Worm (Caenorhabditis elegans) whole organism, young adult: ENCODE measurements around the gene W04B5.3.

Experiments
- C06A6.2 ChIP-seq: fragments of 200-800 bp; sonication (Bioruptor generic); conservative IDR thresholded peaks from 2 replicates; pipeline ENCODE4 v1.3.6; 2022; ENCODE audit warnings: missing genetic modification characterization, missing compliant biosample characterization
- F33H1.4 ChIP-seq: fragments of 200-800 bp; sonication (Bioruptor generic); IDR thresholded peaks from 2 replicates; pipeline ENCODE4 v1.3.6; 2022; ENCODE audit warnings: missing genetic modification reagents, missing genetic modification characterization, missing compliant biosample characterization
- F39B2.1 ChIP-seq: fragments of 200-800 bp; sonication (Bioruptor generic); IDR thresholded peaks from 2 replicates; pipeline ENCODE4 v1.3.6; 2022; ENCODE audit warnings: missing genetic modification reagents, missing genetic modification characterization, missing compliant biosample characterization
- F57A8.1 ChIP-seq: fragments of 200-800 bp; sonication (Bioruptor generic); optimal IDR thresholded peaks from 2 replicates; lab custom pipeline; 2018; ENCODE audit warnings: mild to moderate bottlenecking, missing genetic modification characterization, moderate library complexity, missing compliant biosample characterization
- aptf-2 ChIP-seq: fragments of 200-800 bp; sonication (Bioruptor generic); conservative IDR thresholded peaks from 2 replicates; pipeline ENCODE4 v1.3.6; 2022; ENCODE audit warnings: missing genetic modification reagents, missing genetic modification characterization, missing compliant biosample characterization
- athp-1 ChIP-seq: sonication (generic microtip); optimal IDR thresholded peaks from 2 replicates; lab custom pipeline; 2017; ENCODE audit warnings: mild to moderate bottlenecking, missing genetic modification characterization, missing compliant biosample characterization
- attf-3 ChIP-seq: fragments of 200-800 bp; sonication (Bioruptor generic); conservative IDR thresholded peaks from 2 replicates; pipeline ENCODE4 v1.3.6; 2022; ENCODE audit warnings: missing genetic modification reagents, missing genetic modification characterization, missing compliant biosample characterization
- attf-5 ChIP-seq: fragments of 200-800 bp; sonication (Bioruptor generic); optimal IDR thresholded peaks from 2 replicates; lab custom pipeline; 2018; ENCODE audit warnings: mild to moderate bottlenecking, missing genetic modification characterization, missing compliant biosample characterization
- bed-2 ChIP-seq: fragments of 200-800 bp; sonication (Bioruptor generic); IDR thresholded peaks from 2 replicates; pipeline ENCODE4 v1.3.6; 2022; ENCODE audit warnings: missing genetic modification reagents, missing genetic modification characterization, missing compliant biosample characterization
- cebp-1 ChIP-seq, 2 experiments: fragments of 200-800 bp in 1 of 2; sonication (Bioruptor generic) in 1 of 2; sonication (generic microtip) in 1 of 2; IDR thresholded peaks in 1 of 2; optimal IDR thresholded peaks in 1 of 2; 2 replicates each; pipeline versions ENCODE4 v1.3.6 to Lab custom; 2017 to 2022; ENCODE audit warnings: missing compliant biosample characterization in 2 of 2, missing genetic modification characterization in 2 of 2, mild to moderate bottlenecking in 1 of 2, missing genetic modification reagents in 1 of 2, moderate library complexity in 1 of 2
- dox-1 ChIP-seq: fragments of 200-800 bp; sonication (Bioruptor generic); IDR thresholded peaks from 2 replicates; pipeline ENCODE4 v1.3.6; 2022; ENCODE audit warnings: missing genetic modification reagents, missing genetic modification characterization, missing compliant biosample characterization
- dpl-1 ChIP-seq: fragments of 150-350 bp; optimal IDR thresholded peaks from 2 replicates; lab custom pipeline; 2014; ENCODE audit warnings: missing biosample characterization, missing genetic modification reagents, missing genetic modification characterization
- efl-1 ChIP-seq: fragments of 150-350 bp; optimal IDR thresholded peaks from 2 replicates; lab custom pipeline; 2014; ENCODE audit warnings: missing biosample characterization, missing genetic modification reagents, missing genetic modification characterization
- ekl-4 ChIP-seq: fragments of 200-800 bp; sonication (Bioruptor generic); IDR thresholded peaks from 2 replicates; pipeline ENCODE4 v1.3.6; 2022; ENCODE audit warnings: missing genetic modification reagents, missing genetic modification characterization, missing compliant biosample characterization
- gei-17 ChIP-seq: fragments of 200-800 bp; sonication (Bioruptor generic); optimal IDR thresholded peaks from 2 replicates; lab custom pipeline; 2018; ENCODE audit warnings: mild to moderate bottlenecking, missing genetic modification characterization, missing compliant biosample characterization
- hlh-12 ChIP-seq: sonication (generic microtip); optimal IDR thresholded peaks from 2 replicates; lab custom pipeline; 2016; ENCODE audit warnings: missing genetic modification characterization, missing compliant biosample characterization
- hlh-26 ChIP-seq: fragments of 200-800 bp; sonication (Bioruptor generic); conservative IDR thresholded peaks from 2 replicates; pipeline ENCODE4 v1.3.6; 2022; ENCODE audit warnings: missing genetic modification reagents, missing genetic modification characterization, missing compliant biosample characterization
- hsf-1 ChIP-seq: fragments of 200-800 bp; sonication (Bioruptor generic); IDR thresholded peaks from 2 replicates; pipeline ENCODE4 v1.3.6; 2022; ENCODE audit warnings: missing genetic modification reagents, missing genetic modification characterization, missing compliant biosample characterization
- lag-1 ChIP-seq: fragments of 200-800 bp; sonication (Bioruptor generic); IDR thresholded peaks from 2 replicates; pipeline ENCODE4 v1.3.6; 2022; ENCODE audit warnings: missing genetic modification reagents, missing genetic modification characterization, missing compliant biosample characterization
- let-607 ChIP-seq, 2 experiments: fragments of 200-800 bp in 1 of 2; sonication (Bioruptor generic) in 1 of 2; sonication (generic microtip) in 1 of 2; optimal IDR thresholded peaks; 2 replicates each; lab custom pipeline; 2016 to 2018; ENCODE audit warnings: mild to moderate bottlenecking in 2 of 2, missing compliant biosample characterization in 2 of 2, missing genetic modification characterization in 2 of 2, moderate library complexity in 2 of 2, missing genotype in 1 of 2
- lin-35 ChIP-seq, 3 experiments: fragments of 150-350 bp in 2 of 3; sonication (generic microtip) in 1 of 3; optimal IDR thresholded peaks; 2 replicates each; lab custom pipeline; 2014 to 2018; ENCODE audit warnings: missing biosample characterization in 3 of 3, missing genetic modification characterization in 3 of 3, missing genetic modification reagents in 3 of 3
- lin-40 ChIP-seq: sonication (generic microtip); optimal IDR thresholded peaks from 2 replicates; lab custom pipeline; 2016; ENCODE audit warnings: missing genetic modification characterization, mild to moderate bottlenecking, missing compliant biosample characterization, missing genotype, missing genetic modification reagents
- lin-54 ChIP-seq: fragments of 200-800 bp; sonication (Bioruptor generic); optimal IDR thresholded peaks from 2 replicates; lab custom pipeline; 2018; ENCODE audit warnings: mild to moderate bottlenecking, missing genetic modification characterization, missing compliant biosample characterization
- lsl-1 ChIP-seq: fragments of 200-800 bp; sonication (Bioruptor generic); optimal IDR thresholded peaks from 2 replicates; lab custom pipeline; 2018; ENCODE audit warnings: mild to moderate bottlenecking, missing genetic modification characterization, moderate library complexity, missing compliant biosample characterization
- madf-10 ChIP-seq: sonication (generic microtip); optimal IDR thresholded peaks from 2 replicates; lab custom pipeline; 2016; ENCODE audit warnings: mild to moderate bottlenecking, missing genetic modification characterization, missing compliant biosample characterization
- madf-3 ChIP-seq: fragments of 200-800 bp; sonication (Bioruptor generic); IDR thresholded peaks from 2 replicates; pipeline ENCODE4 v1.3.6; 2022; ENCODE audit warnings: missing genetic modification reagents, missing genetic modification characterization, missing compliant biosample characterization
- madf-6 ChIP-seq: fragments of 200-800 bp; sonication (Bioruptor generic); IDR thresholded peaks from 2 replicates; pipeline ENCODE4 v1.3.6; 2022; ENCODE audit warnings: missing genetic modification reagents, missing genetic modification characterization, missing compliant biosample characterization
- mcd-1 ChIP-seq: fragments of 200-800 bp; sonication (Bioruptor generic); IDR thresholded peaks from 2 replicates; pipeline ENCODE4 v1.3.6; 2022; ENCODE audit warnings: missing genetic modification reagents, missing genetic modification characterization, missing compliant biosample characterization
- mel-28 ChIP-seq: sonication (generic microtip); optimal IDR thresholded peaks from 2 replicates; lab custom pipeline; 2016; ENCODE audit warnings: borderline replicate concordance, mild to moderate bottlenecking, missing genetic modification characterization, missing compliant biosample characterization
- mes-4 ChIP-seq: sonication (generic microtip); optimal IDR thresholded peaks from 2 replicates; lab custom pipeline; 2016; ENCODE audit warnings: missing genotype, missing genetic modification characterization, missing compliant biosample characterization
- nfya-1 ChIP-seq: sonication (generic microtip); optimal IDR thresholded peaks from 2 replicates; lab custom pipeline; 2017; ENCODE audit warnings: antibody characterized with exemption, missing compliant biosample characterization, missing genetic modification characterization, borderline replicate concordance; ENCODE audit not compliant: insufficient read depth
- nhr-120 ChIP-seq: fragments of 200-800 bp; sonication (Bioruptor generic); IDR thresholded peaks from 2 replicates; pipeline ENCODE4 v1.3.6; 2022; ENCODE audit warnings: missing genetic modification characterization, missing compliant biosample characterization
- nhr-80 ChIP-seq: sonication (generic microtip); optimal IDR thresholded peaks from 2 replicates; lab custom pipeline; 2016; ENCODE audit warnings: missing genetic modification characterization, missing compliant biosample characterization
- pbrm-1 ChIP-seq: fragments of 200-800 bp; sonication (Bioruptor generic); IDR thresholded peaks from 2 replicates; pipeline ENCODE4 v1.3.6; 2022; ENCODE audit warnings: missing genetic modification reagents, missing genetic modification characterization, missing compliant biosample characterization
- rcor-1 ChIP-seq: fragments of 200-800 bp; sonication (Bioruptor generic); IDR thresholded peaks from 2 replicates; pipeline ENCODE4 v1.3.6; 2022; ENCODE audit warnings: missing genetic modification reagents, missing genetic modification characterization, missing compliant biosample characterization
- snpc-4 ChIP-seq, 5 experiments: fragments of 150-350 bp in 1 of 5; sonication (generic microtip) in 4 of 5; optimal IDR thresholded peaks; 2 replicates each; lab custom pipeline; 2014 to 2018; ENCODE audit warnings: missing genetic modification characterization in 5 of 5, missing biosample characterization in 3 of 5, antibody characterized with exemption in 2 of 5, mild to moderate bottlenecking in 2 of 5, missing compliant biosample characterization in 2 of 5, missing genotype in 2 of 5, moderate library complexity in 2 of 5, missing genetic modification reagents in 1 of 5
- somi-1 ChIP-seq: fragments of 200-800 bp; sonication (Bioruptor generic); optimal IDR thresholded peaks from 2 replicates; lab custom pipeline; 2018; ENCODE audit warnings: mild to moderate bottlenecking, missing genetic modification characterization, missing compliant biosample characterization
- tbp1 ChIP-seq: fragments of 200-800 bp; sonication (Bioruptor generic); optimal IDR thresholded peaks from 2 replicates; lab custom pipeline; 2018; ENCODE audit warnings: mild to moderate bottlenecking, missing genetic modification characterization, missing compliant biosample characterization
- tlf-1 ChIP-seq: fragments of 200-800 bp; sonication (Bioruptor generic); optimal IDR thresholded peaks from 2 replicates; lab custom pipeline; 2018; ENCODE audit warnings: mild to moderate bottlenecking, missing genetic modification characterization, missing compliant biosample characterization
- unc-130 ChIP-seq: sonication (generic microtip); optimal IDR thresholded peaks from 2 replicates; lab custom pipeline; 2016; ENCODE audit warnings: missing genetic modification reagents, missing genetic modification characterization, missing compliant biosample characterization
- unc-62 ChIP-seq: fragments of 150-350 bp; optimal IDR thresholded peaks from 2 replicates; lab custom pipeline; 2014; ENCODE audit warnings: missing biosample characterization, missing genetic modification reagents, missing genetic modification characterization
- ztf-25 ChIP-seq: fragments of 200-800 bp; sonication (Bioruptor generic); IDR thresholded peaks from 2 replicates; pipeline ENCODE4 v1.3.6; 2022; ENCODE audit warnings: missing genetic modification reagents, missing genetic modification characterization, missing compliant biosample characterization

W04B5.3 gene

ce11 chrIII:2418159-2418658 is at the start of gene W04B5.3, which contains the start of gene W04B5.5:
Gene W04B5.3 (plus strand): TSS chrIII:2418514.
Gene W04B5.5 (minus strand): TSS chrIII:2418209.
- TF ChIP-seq F39B2.1 (GFP tag; lab: Robert Waterston, UW) (no peak), dpl-1 (peak; percentile 80), lin-54 (GFP tag; lab: Kevin White, UChicago) (peak; percentile 94), ztf-25 (GFP tag; lab: Robert Waterston, UW) (no peak), tlf-1 (peak; percentile 19), tbp1 (peak; percentile 31), lin-35 (GFP tag; optimal IDR thresholded peaks at IDR 0.05; lab: Kevin White, UChicago) (peak in 2 of 3 experiments; percentile 68 to 82), snpc-4 (GFP tag; optimal IDR thresholded peaks at IDR 0.05; lab: Kevin White, UChicago) (no peak), snpc-4 (tag; optimal IDR thresholded peaks at IDR 0.05; lab: Kevin White, UChicago) (peak in 1 of 4 experiments; percentile 0), madf-6 (GFP tag; lab: Robert Waterston, UW) (peak; percentile 68), cebp-1 (GFP tag; IDR thresholded peaks at IDR 0.05; lab: Robert Waterston, UW) (0 out of 2 replicates have a peak, but pooled peaks have one; percentile 24), cebp-1 (tag; optimal IDR thresholded peaks at IDR 0.05; lab: Kevin White, UChicago) (peak; percentile 61), pbrm-1 (GFP tag; lab: Robert Waterston, UW) (peak; percentile 60; the same call in 1 of the 2 replicates), mel-28 (tag; lab: Kevin White, UChicago) (no peak), hsf-1 (GFP tag; lab: Robert Waterston, UW) (peak; percentile 38; the same call in 1 of the 2 replicates), lag-1 (GFP tag; lab: Robert Waterston, UW) (no peak), mcd-1 (GFP tag; lab: Robert Waterston, UW) (peak; percentile 73), dox-1 (peak; percentile 41; the same call in 1 of the 2 replicates), let-607 (tag; optimal IDR thresholded peaks at IDR 0.05; lab: Kevin White, UChicago) (peak in 1 of 2 experiments; percentile 26), lsl-1 (peak; percentile 37), rcor-1 (GFP tag; lab: Robert Waterston, UW) (0 out of 2 replicates have a peak, but pooled peaks have one; percentile 12), lin-40 (tag; lab: Kevin White, UChicago) (peak; percentile 34), nhr-80 (tag; lab: Kevin White, UChicago) (peak; percentile 29), F33H1.4 (GFP tag; lab: Robert Waterston, UW) (peak; percentile 52), nhr-120 (GFP tag; lab: Robert Waterston, UW) (no peak), efl-1 (GFP tag; lab: Kevin White, UChicago) (peak; percentile 82), mes-4 (tag; lab: Kevin White, UChicago) (no peak), attf-5 (peak; percentile 25), unc-62 (GFP tag; lab: Kevin White, UChicago) (peak; percentile 32)

DNA sequence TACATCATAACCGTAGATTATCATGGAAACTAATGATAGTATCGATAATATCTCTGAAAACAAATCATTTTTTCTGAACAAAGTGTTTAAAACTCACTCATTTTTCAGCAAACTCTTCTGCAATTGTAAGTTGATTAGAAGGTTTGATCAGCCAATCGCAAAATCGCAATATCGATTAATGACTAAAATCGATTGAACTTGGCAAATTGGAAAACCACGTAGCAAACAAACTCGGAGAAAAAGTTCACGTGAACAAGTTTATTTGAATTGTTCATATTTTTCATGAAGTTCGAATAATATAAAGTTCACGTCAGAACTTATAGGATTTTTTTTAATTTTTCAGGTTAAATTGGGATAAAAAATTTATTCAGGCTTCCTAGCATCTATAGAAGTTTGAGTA is 46.5 kb upstream of the W04B5.3 start, which contains the start of gene H04J21.1:
H04J21.1 (minus strand) TSS at position 101 of the 400 bp plus-strand sequence.
- TF ChIP-seq nfya-1 (no peak), aptf-2 (GFP tag; lab: Robert Waterston, UW) (no peak), bed-2 (no peak), somi-1 (GFP tag; lab: Kevin White, UChicago) (no peak), unc-130 (GFP tag; lab: Kevin White, UChicago) (no peak), cebp-1 (GFP tag; IDR thresholded peaks at IDR 0.05; lab: Robert Waterston, UW) (no peak), cebp-1 (tag; optimal IDR thresholded peaks at IDR 0.05; lab: Kevin White, UChicago) (no peak)
- TF ChIP-seq, all 124 proteins: peak for 0

ce11 chrIII:2375918-2376317 is 42.4 kb upstream of the W04B5.3 start, which contains the start of gene H14E04.2:
Gene H14E04.2 (plus strand): TSS chrIII:2376193.
- TF ChIP-seq unc-62 (GFP tag; lab: Kevin White, UChicago) (no peak), ekl-4 (no peak), F57A8.1 (GFP tag; lab: Kevin White, UChicago) (no peak), snpc-4 (GFP tag; optimal IDR thresholded peaks at IDR 0.05; lab: Kevin White, UChicago) (no peak), snpc-4 (tag; optimal IDR thresholded peaks at IDR 0.05; lab: Kevin White, UChicago) (peak in 1 of 4 experiments; percentile 53), C06A6.2 (GFP tag; lab: Robert Waterston, UW) (0 out of 2 replicates have a peak, but pooled peaks have one; percentile 14), attf-3 (GFP tag; lab: Robert Waterston, UW) (peak; percentile 97), lin-54 (GFP tag; lab: Kevin White, UChicago) (peak; percentile 90), madf-10 (tag; lab: Kevin White, UChicago) (no peak), mcd-1 (GFP tag; lab: Robert Waterston, UW) (peak; percentile 76), hlh-12 (tag; lab: Kevin White, UChicago) (no peak), dpl-1 (peak; percentile 78), hlh-26 (GFP tag; lab: Robert Waterston, UW) (no peak), athp-1 (tag; lab: Kevin White, UChicago) (no peak), let-607 (tag; optimal IDR thresholded peaks at IDR 0.05; lab: Kevin White, UChicago) (no peak), madf-6 (GFP tag; lab: Robert Waterston, UW) (peak; percentile 74; the same call in 1 of the 2 replicates), gei-17 (no peak), lsl-1 (peak; percentile 59), madf-3 (no peak)
